Fruit fly (Drosophila melanogaster): ENCODE measurements around the gene Ranbp21.
A peak's percentile ranks its signal among the peaks of the same experiment; 100 is the strongest.

The Ranbp21 gene

dm6 chrX:19663196-19663858 is 11.3 kb upstream of the Ranbp21 start (continued):
- TF ChIP-seq CG12155 (GFP tag; optimal IDR thresholded peaks at IDR 0.05) (peak; percentile 2), Dad (GFP tag; optimal IDR thresholded peaks at IDR 0.05) (no peak), NFAT (GFP tag; IDR thresholded peaks at IDR 0.05) (no peak), lmd (GFP tag; IDR thresholded peaks at IDR 0.05) (no peak), Sry-β (GFP tag; optimal IDR thresholded peaks at IDR 0.05) (no peak), Taf1 (GFP tag; IDR thresholded peaks at IDR 0.05) (no peak), pho (GFP tag; optimal IDR thresholded peaks at IDR 0.05) (no peak), Nf-YC (tag; optimal IDR thresholded peaks at IDR 0.05) (peak; percentile 62), Ptx1 (GFP tag; IDR thresholded peaks at IDR 0.05) (no peak), CG4424 (GFP tag; optimal IDR thresholded peaks at IDR 0.05) (peak; percentile 45), CG6654 (GFP tag; optimal IDR thresholded peaks at IDR 0.05) (no peak), Hmx (GFP tag; optimal IDR thresholded peaks at IDR 0.05) (no peak), sc (optimal IDR thresholded peaks at IDR 0.05) (no peak), sc (GFP tag; optimal IDR thresholded peaks at IDR 0.05) (peak; percentile 24), ro (GFP tag; IDR thresholded peaks at IDR 0.05) (no peak), nau (GFP tag; optimal IDR thresholded peaks at IDR 0.05) (no peak), lbe (GFP tag; optimal IDR thresholded peaks at IDR 0.05) (no peak), Ravus (GFP tag; IDR thresholded peaks at IDR 0.05) (no peak), CG7786 (GFP tag; optimal IDR thresholded peaks at IDR 0.05) (no peak), B-H1 (GFP tag; IDR thresholded peaks at IDR 0.05) (no peak; the same call in 2 of the 3 replicates), CG13123 (GFP tag; optimal IDR thresholded peaks at IDR 0.05) (no peak), grau (tag; optimal IDR thresholded peaks at IDR 0.05) (peak; percentile 66), ems (GFP tag; optimal IDR thresholded peaks at IDR 0.05) (no peak), CG10209 (GFP tag; optimal IDR thresholded peaks at IDR 0.05) (peak; percentile 54), CG8388 (GFP tag; optimal IDR thresholded peaks at IDR 0.05) (peak; percentile 39), CoRest (tag; optimal IDR thresholded peaks at IDR 0.05) (peak; percentile 76), bcd (GFP tag; optimal IDR thresholded peaks at IDR 0.05) (peak; percentile 62), CG8765 (GFP tag; IDR thresholded peaks at IDR 0.05) (no peak), Antp (GFP tag; optimal IDR thresholded peaks at IDR 0.05) (peak; percentile 22), Med (GFP tag) (peak; percentile 64), CG17385 (GFP tag; optimal IDR thresholded peaks at IDR 0.05) (peak; percentile 66), CG5245 (GFP tag; optimal IDR thresholded peaks at IDR 0.05) (no peak), CG6175 (GFP tag; IDR thresholded peaks at IDR 0.05) (peak; percentile 94), CG3163 (GFP tag; optimal IDR thresholded peaks at IDR 0.05) (no peak), Neu2 (GFP tag; optimal IDR thresholded peaks at IDR 0.05; ENCODE audit: borderline replicate concordance) (no peak), Usf (GFP tag; optimal IDR thresholded peaks at IDR 0.05) (peak; percentile 41), CG34376 (GFP tag; optimal IDR thresholded peaks at IDR 0.05) (peak; percentile 58), ab (GFP tag; optimal IDR thresholded peaks at IDR 0.05) (peak; percentile 4), CG2678 (tag; optimal IDR thresholded peaks at IDR 0.05) (peak; percentile 76), CG16779 (GFP tag; IDR thresholded peaks at IDR 0.05) (no peak), CG33213 (GFP tag; optimal IDR thresholded peaks at IDR 0.05) (no peak), CrebB (tag; optimal IDR thresholded peaks at IDR 0.05) (no peak), CG3281 (GFP tag; optimal IDR thresholded peaks at IDR 0.05) (peak; percentile 56), CG2116 (GFP tag; optimal IDR thresholded peaks at IDR 0.05) (peak; percentile 5), CG12071 (GFP tag; optimal IDR thresholded peaks at IDR 0.05) (no peak), ken (GFP tag; IDR thresholded peaks at IDR 0.05) (no peak), CG17612 (GFP tag; IDR thresholded peaks at IDR 0.05) (no peak), dati (GFP tag; IDR thresholded peaks at IDR 0.05) (no peak), twi (tag; optimal IDR thresholded peaks at IDR 0.05) (peak; percentile 23), CG14667 (GFP tag; IDR thresholded peaks at IDR 0.05) (no peak), H15 (GFP tag; IDR thresholded peaks at IDR 0.05) (no peak), fd3F (GFP tag; optimal IDR thresholded peaks at IDR 0.05) (peak; percentile 7)

All from whole organism, embryonic.